Worm (Caenorhabditis elegans) whole organism, L2 larva: ENCODE results near the gene unc-16.

ENCODE experiments used
- blmp-1 ChIP-seq: sonication (generic microtip); optimal IDR thresholded peaks from 2 replicates; lab custom pipeline; 2017; ENCODE audit warnings: missing genetic modification characterization, mild to moderate bottlenecking, missing compliant biosample characterization, antibody characterized with exemption, moderate library complexity; ENCODE audit not compliant: insufficient read depth
- lin-11 ChIP-seq: fragments of 150-350 bp; sonication (generic microtip); optimal IDR thresholded peaks from 2 replicates; lab custom pipeline; 2014; ENCODE audit warnings: missing biosample characterization, missing genetic modification characterization, inconsistent platforms, mixed read lengths
- mbf-1 ChIP-seq: sonication (generic microtip); optimal IDR thresholded peaks from 2 replicates; lab custom pipeline; 2017; ENCODE audit warnings: missing biosample characterization, missing genetic modification characterization
- nhr-11 ChIP-seq: fragments of 150-350 bp; optimal IDR thresholded peaks from 2 replicates; lab custom pipeline; 2014; ENCODE audit warnings: missing biosample characterization, missing genetic modification characterization
- unc-62 ChIP-seq: fragments of 150-350 bp; optimal IDR thresholded peaks from 2 replicates; lab custom pipeline; 2014; ENCODE audit warnings: missing biosample characterization, missing genetic modification reagents, missing genetic modification characterization
- ztf-1 ChIP-seq: fragments of 200-800 bp; sonication (Bioruptor generic); conservative IDR thresholded peaks from 2 replicates; pipeline ENCODE4 v1.3.6; 2022; ENCODE audit warnings: missing genetic modification characterization, missing compliant biosample characterization
- ztf-11 ChIP-seq: sonication (generic microtip); optimal IDR thresholded peaks from 2 replicates; lab custom pipeline; 2017; ENCODE audit warnings: missing biosample characterization, missing genetic modification characterization

DNA sequence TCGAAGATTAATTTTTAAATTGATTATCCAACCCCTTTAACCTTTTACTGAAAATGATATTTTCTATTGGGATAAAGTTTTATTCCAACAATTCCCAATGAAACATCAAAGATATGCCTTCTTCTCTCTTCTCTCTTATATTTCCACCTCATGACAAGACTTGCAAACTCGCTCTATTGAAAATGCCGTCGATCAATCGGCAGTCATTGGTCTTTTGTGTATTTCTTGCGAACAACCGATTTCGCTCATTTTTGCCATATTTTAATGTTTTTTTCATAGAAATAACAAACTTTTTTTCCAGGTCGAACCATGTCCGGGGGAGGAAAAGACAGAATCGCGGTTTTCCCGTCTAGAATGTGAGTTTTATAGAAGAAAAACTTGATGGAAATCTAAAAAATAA is 38.3 kb upstream of the unc-16 start, which contains the start of gene vha-14:
- no peak for TF ChIP-seq ztf-11
- no peak for TF ChIP-seq ztf-1 (GFP tag; lab: Robert Waterston, UW)
- TF ChIP-seq unc-62: no peak
- no peak for TF ChIP-seq blmp-1
- TF ChIP-seq nhr-11 (tag; lab: Kevin White, UChicago): no peak
- no peak for TF ChIP-seq lin-11 (tag; lab: Kevin White, UChicago)
- TF ChIP-seq mbf-1 (tag; lab: Kevin White, UChicago): no peak
